Worm (Caenorhabditis elegans): ENCODE data around the gene C34F11.1.

Gene C34F11.1

DNA sequence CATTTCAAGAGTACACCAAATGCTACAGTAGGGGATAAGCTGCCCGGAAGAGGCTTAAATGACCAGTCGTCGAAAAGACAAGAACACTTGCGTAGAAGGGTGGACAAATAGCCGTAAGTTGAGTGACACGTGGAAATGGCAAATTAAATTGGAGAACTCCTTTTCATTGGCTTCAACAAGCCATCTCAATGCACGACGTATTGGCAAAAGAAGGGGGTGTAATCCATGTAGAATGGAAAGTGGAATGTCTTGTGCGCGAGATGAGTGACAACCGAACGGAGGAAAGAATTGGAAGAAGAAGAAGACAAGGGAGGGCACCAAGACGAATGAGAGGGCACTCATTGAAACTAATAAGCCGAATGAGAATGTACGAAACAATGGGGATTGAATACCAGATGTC is 15.9 kb downstream of the C34F11.1 start:
- TF ChIP-seq nhr-237 (tag; optimal IDR thresholded peaks at IDR 0.05) = no peak
- peak; percentile 42 for TF ChIP-seq mls-2 (tag; optimal IDR thresholded peaks at IDR 0.05)
- TF ChIP-seq ces-1 (GFP tag; optimal IDR thresholded peaks at IDR 0.05) = peak; percentile 17
- TF ChIP-seq unc-62 (GFP tag; optimal IDR thresholded peaks at IDR 0.05) = peak; percentile 68
- peak; percentile 40 for TF ChIP-seq ham-2 (GFP tag; optimal IDR thresholded peaks at IDR 0.05)
- TF ChIP-seq snpc-4 (tag; optimal IDR thresholded peaks at IDR 0.05) = no peak
- no peak for TF ChIP-seq unc-120 (tag; optimal IDR thresholded peaks at IDR 0.05; ENCODE audit: poor library complexity, severe bottlenecking)
- TF ChIP-seq cnd-1 (tag; optimal IDR thresholded peaks at IDR 0.05) = peak; percentile 12

DNA sequence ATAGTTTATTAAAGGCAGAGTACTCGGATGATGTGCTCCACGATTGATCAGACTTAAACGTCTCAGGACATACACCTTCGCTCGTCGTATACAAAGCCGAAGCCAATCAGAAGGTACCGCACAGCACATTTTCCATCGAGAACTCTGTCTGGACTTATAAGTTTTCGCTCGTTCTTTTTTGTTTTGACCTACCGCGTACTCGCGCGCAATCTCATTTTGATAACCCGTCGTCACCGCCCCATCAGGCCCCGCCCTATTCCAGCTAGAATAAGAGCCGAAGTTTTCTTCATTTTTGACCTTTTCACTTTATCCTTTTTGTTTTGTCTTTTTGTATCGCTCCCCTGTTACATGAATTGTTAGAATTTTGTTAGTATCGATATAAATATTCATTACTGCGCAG is 16.8 kb downstream of the C34F11.1 start, which contains the start of gene EGAP2.2:
Gene EGAP2.2, plus strand, starts transcription at position 301 of the 400 bp plus-strand sequence.
- TF ChIP-seq nhr-28 (tag; optimal IDR thresholded peaks at IDR 0.05) = no peak
- TF ChIP-seq nhr-237 (tag; optimal IDR thresholded peaks at IDR 0.05) = no peak
- TF ChIP-seq flh-1 (GFP tag; optimal IDR thresholded peaks at IDR 0.05) = no peak
- TF ChIP-seq elt-1 (tag; optimal IDR thresholded peaks at IDR 0.05; ENCODE audit: borderline replicate concordance, insufficient read depth) = no peak
- TF ChIP-seq unc-62 (GFP tag; optimal IDR thresholded peaks at IDR 0.05) = no peak
- TF ChIP-seq blmp-1 (tag; optimal IDR thresholded peaks at IDR 0.05) = no peak
- TF ChIP-seq sptf-1 (tag; optimal IDR thresholded peaks at IDR 0.05) = no peak
- no peak for TF ChIP-seq mls-2 (tag; optimal IDR thresholded peaks at IDR 0.05)
- no peak for TF ChIP-seq unc-39 (tag; optimal IDR thresholded peaks at IDR 0.05)
- no peak for TF ChIP-seq ces-1 (GFP tag; optimal IDR thresholded peaks at IDR 0.05)
- TF ChIP-seq mab-5 (tag; optimal IDR thresholded peaks at IDR 0.05) = no peak
- no peak for TF ChIP-seq elt-3 (tag; optimal IDR thresholded peaks at IDR 0.05)
- no peak for TF ChIP-seq bed-3 (GFP tag; optimal IDR thresholded peaks at IDR 0.05)
- no peak for TF ChIP-seq M03D4.4 (tag; optimal IDR thresholded peaks at IDR 0.05)
- no peak for TF ChIP-seq ham-2 (GFP tag; optimal IDR thresholded peaks at IDR 0.05)
- TF ChIP-seq ztf-11 (tag; optimal IDR thresholded peaks at IDR 0.05) = no peak
- TF ChIP-seq lsy-2 (tag; optimal IDR thresholded peaks at IDR 0.05) = no peak
- no peak for TF ChIP-seq mep-1 (tag; optimal IDR thresholded peaks at IDR 0.05)
- no peak for TF ChIP-seq cnd-1 (tag; optimal IDR thresholded peaks at IDR 0.05)

- TF ChIP-seq ceh-83 (GFP tag; optimal IDR thresholded peaks at IDR 0.05) (no peak), drap-1 (GFP tag; optimal IDR thresholded peaks at IDR 0.05) (no peak), M03D4.4 (tag; optimal IDR thresholded peaks at IDR 0.05) (peak; percentile 30)
These were observed 18.3 kb downstream of the C34F11.1 start, which contains the start of gene EGAP2.1 for ce11 chrII:5231111-5231510. EGAP2.1 (plus strand) TSS chrII:5231411.

DNA sequence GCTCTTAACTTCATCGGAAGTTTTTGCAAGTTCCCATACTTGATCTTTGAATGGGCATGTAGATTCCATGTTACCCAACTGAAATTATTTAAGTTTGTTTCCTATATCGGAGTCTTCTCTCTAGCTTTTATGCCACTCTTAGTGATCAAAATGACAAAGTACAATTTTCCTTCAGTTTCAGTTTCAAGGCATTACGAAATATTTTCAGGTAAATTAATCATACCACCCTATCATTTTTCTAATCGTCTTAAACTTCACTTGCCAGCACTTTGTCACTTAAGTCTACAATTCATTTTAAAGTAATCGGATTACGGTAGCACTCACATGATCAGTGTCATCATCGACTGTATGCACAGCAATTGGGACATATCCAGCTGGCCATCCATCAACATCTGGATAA is 22.0 kb downstream of the C34F11.1 start:
- no peak for TF ChIP-seq hlh-1 (tag; optimal IDR thresholded peaks at IDR 0.05)
- no peak for TF ChIP-seq bed-3 (GFP tag; optimal IDR thresholded peaks at IDR 0.05)
- TF ChIP-seq ceh-83 (GFP tag; optimal IDR thresholded peaks at IDR 0.05) = no peak
- TF ChIP-seq mab-5 (tag; optimal IDR thresholded peaks at IDR 0.05) = no peak
- TF ChIP-seq cnd-1 (tag; optimal IDR thresholded peaks at IDR 0.05) = no peak
- TF ChIP-seq snpc-4 (tag; optimal IDR thresholded peaks at IDR 0.05) = no peak
- no peak for TF ChIP-seq nhr-2 (tag; optimal IDR thresholded peaks at IDR 0.05)
- TF ChIP-seq sem-2 (GFP tag; optimal IDR thresholded peaks at IDR 0.05) = no peak
- no peak for TF ChIP-seq pha-4 (tag; optimal IDR thresholded peaks at IDR 0.05)
- TF ChIP-seq tbx-8 (GFP tag; optimal IDR thresholded peaks at IDR 0.05) = no peak
- TF ChIP-seq ces-1 (GFP tag; optimal IDR thresholded peaks at IDR 0.05) = no peak
- TF ChIP-seq drap-1 (GFP tag; optimal IDR thresholded peaks at IDR 0.05) = no peak
- no peak for TF ChIP-seq nhr-76 (tag; optimal IDR thresholded peaks at IDR 0.05)

ce11 chrII:5235758-5236157 is 23.0 kb downstream of the C34F11.1 start, which contains the start of gene pho-1:
pho-1 (minus strand) TSS chrII:5235846.
- TF ChIP-seq ham-2 (GFP tag; optimal IDR thresholded peaks at IDR 0.05) = no peak
- TF ChIP-seq zip-8 (tag; optimal IDR thresholded peaks at IDR 0.05) = no peak
- no peak for TF ChIP-seq nhr-237 (tag; optimal IDR thresholded peaks at IDR 0.05)

- TF ChIP-seq sptf-1 (tag; optimal IDR thresholded peaks at IDR 0.05) = no peak
- TF ChIP-seq sem-2 (GFP tag; optimal IDR thresholded peaks at IDR 0.05) = peak; percentile 2
These were observed 24.9 kb downstream of the C34F11.1 start for ce11 chrII:5237699-5238098.
